Worm (Caenorhabditis elegans) whole organism, midembryonic: ENCODE measurements around the gene ccm-3.

Experiments used
- T22C8.4 ChIP-seq: fragments of 200-800 bp; sonication (Bioruptor generic); IDR thresholded peaks from 2 replicates; pipeline ENCODE4 v1.3.6; 2022; ENCODE audit warnings: missing genetic modification characterization, missing compliant biosample characterization
- cog-1 ChIP-seq: sonication (generic microtip); optimal IDR thresholded peaks from 2 replicates; lab custom pipeline; 2016; ENCODE audit warnings: missing genetic modification characterization, missing compliant biosample characterization
- flt-1 ChIP-seq: fragments of 200-800 bp; sonication (Bioruptor generic); IDR thresholded peaks from 2 replicates; pipeline ENCODE4 v1.3.6; 2022; ENCODE audit warnings: missing genetic modification characterization, missing compliant biosample characterization
- klf-2 ChIP-seq: fragments of 200-800 bp; sonication (Bioruptor generic); conservative IDR thresholded peaks from 2 replicates; pipeline ENCODE4 v1.3.6; 2022; ENCODE audit warnings: missing genetic modification reagents, missing genetic modification characterization, missing compliant biosample characterization
- med-1 ChIP-seq: sonication (generic microtip); optimal IDR thresholded peaks from 2 replicates; lab custom pipeline; 2017; ENCODE audit warnings: missing genetic modification characterization, mild to moderate bottlenecking, missing compliant biosample characterization, antibody characterized with exemption, missing genetic modification reagents; ENCODE audit not compliant: insufficient read depth
- tab-1 ChIP-seq: fragments of 200-800 bp; sonication (Bioruptor generic); IDR thresholded peaks from 2 replicates; pipeline ENCODE4 v1.3.6; 2022; ENCODE audit warnings: missing genetic modification characterization, missing compliant biosample characterization
- ztf-29 ChIP-seq: fragments of 200-800 bp; sonication (Bioruptor generic); IDR thresholded peaks from 2 replicates; pipeline ENCODE4 v1.3.6; 2022; ENCODE audit warnings: missing genetic modification reagents, missing genetic modification characterization, missing compliant biosample characterization

DNA sequence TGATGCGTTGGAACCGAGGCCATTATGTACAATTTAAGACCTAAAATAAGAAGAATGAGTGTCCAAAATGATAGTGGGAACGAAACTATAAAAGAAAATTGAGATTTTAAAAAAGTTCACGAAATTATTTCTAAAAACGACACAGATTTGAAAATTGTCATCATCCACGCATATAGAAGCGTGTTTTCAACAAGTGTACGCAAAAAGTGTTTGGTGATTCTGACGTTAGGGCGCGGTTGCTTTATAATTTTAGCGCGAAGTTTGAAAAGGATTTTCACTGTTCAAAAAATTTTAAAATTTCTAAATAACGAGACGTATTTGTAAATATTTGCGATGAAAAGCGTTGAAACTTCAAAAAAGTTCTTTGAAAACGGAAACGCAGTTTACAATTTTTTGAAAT lies 43.7 kb downstream of the ccm-3 start, which contains the start of gene cdc-48.1:
- TF ChIP-seq tab-1 (GFP tag; lab: Robert Waterston, UW) (peak; percentile 80), klf-2 (GFP tag; lab: Robert Waterston, UW) (peak; percentile 76), flt-1 (GFP tag; lab: Robert Waterston, UW) (peak; percentile 94), T22C8.4 (GFP tag; lab: Robert Waterston, UW) (peak; percentile 76), ztf-29 (peak; percentile 60; the same call in 1 of the 2 replicates), cog-1 (tag; lab: Kevin White, UChicago) (peak; percentile 99), med-1 (GFP tag; lab: Kevin White, UChicago) (peak; percentile 25)
